Fruit fly (Drosophila melanogaster): ENCODE results near the gene Myb.

DNA sequence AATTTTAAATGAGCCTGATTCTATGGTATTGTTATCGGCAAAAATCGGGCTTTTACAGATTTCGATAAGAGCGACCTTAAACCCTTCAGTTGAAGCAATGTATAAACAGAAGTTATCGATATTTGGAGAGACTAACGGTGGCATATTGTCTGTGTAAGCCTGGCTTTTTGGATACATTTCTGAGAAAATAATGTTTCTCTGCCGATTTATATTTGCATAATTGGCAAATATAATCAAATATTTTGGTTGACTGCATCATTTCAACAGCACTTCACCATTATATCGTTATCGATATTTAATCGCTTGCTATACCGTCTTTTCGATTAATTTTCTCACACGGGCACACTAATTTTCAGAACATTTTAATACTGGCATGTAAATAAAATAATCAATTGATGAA lies 12.2 kb upstream of the Myb start, which contains the start of gene CG16952:
- TF ChIP-seq vri (GFP tag; optimal IDR thresholded peaks at IDR 0.05) (peak; percentile 29), salr (GFP tag; optimal IDR thresholded peaks at IDR 0.05) (no peak), dsx (GFP tag; optimal IDR thresholded peaks at IDR 0.05; ENCODE audit: poor library complexity, severe bottlenecking) (no peak), CG8319 (GFP tag; optimal IDR thresholded peaks at IDR 0.05) (no peak), CG3919 (GFP tag; optimal IDR thresholded peaks at IDR 0.05) (no peak), CG11294 (GFP tag; IDR thresholded peaks at IDR 0.05) (no peak)

Measured in whole organism, prepupa.